Worm (Caenorhabditis elegans): Measurements from ENCODE around the gene W01B6.4.

DNA sequence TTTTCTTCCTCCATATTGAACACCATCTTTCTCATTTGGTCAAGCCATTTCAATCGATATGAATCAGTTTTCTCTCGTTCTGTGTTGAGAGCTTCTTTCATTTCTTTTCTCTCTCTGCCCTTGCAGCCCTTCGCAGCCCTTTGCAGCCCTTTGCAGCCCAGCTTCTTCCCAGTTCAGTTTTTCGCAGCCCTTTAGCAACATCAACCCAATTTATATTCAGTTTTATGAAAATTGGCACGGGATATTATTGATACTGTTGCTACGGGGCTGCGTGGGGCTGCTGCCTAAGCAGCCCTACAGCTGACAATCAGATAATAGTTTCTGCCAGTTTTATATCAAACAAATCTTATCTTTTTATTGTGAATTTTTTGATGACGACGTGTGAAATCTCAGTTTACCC is 38.3 kb upstream of the W01B6.4 start, which contains the start of gene F44D12.10:
- TF ChIP-seq zag-1 (tag; optimal IDR thresholded peaks at IDR 0.05), result no peak
- no peak for TF ChIP-seq snpc-4 (tag; optimal IDR thresholded peaks at IDR 0.05)
- TF ChIP-seq lin-13 (GFP tag; optimal IDR thresholded peaks at IDR 0.05), result no peak
- no peak for TF ChIP-seq mxl-2 (GFP tag; conservative IDR thresholded peaks at IDR 0.05)
- TF ChIP-seq unc-62 (GFP tag; optimal IDR thresholded peaks at IDR 0.05 in 1 of 2), result no peak
- TF ChIP-seq unc-62 (tag; optimal IDR thresholded peaks at IDR 0.05), result no peak
- TF ChIP-seq hlh-30 (tag; optimal IDR thresholded peaks at IDR 0.05; ENCODE audit: insufficient read depth), result no peak
- no peak for TF ChIP-seq D1046.2 (GFP tag; IDR thresholded peaks at IDR 0.05)
- TF ChIP-seq ceh-62 (tag; optimal IDR thresholded peaks at IDR 0.05), result no peak
- no peak for TF ChIP-seq gei-8 (GFP tag; optimal IDR thresholded peaks at IDR 0.05)
- no peak for TF ChIP-seq nhr-237 (tag; optimal IDR thresholded peaks at IDR 0.05)
- no peak for TF ChIP-seq mdl-1 (tag; optimal IDR thresholded peaks at IDR 0.05)
